Worm (Caenorhabditis elegans) whole organism, L2 larva: ENCODE results near the gene vab-7.
A peak's percentile ranks its signal among the peaks of the same experiment; 100 is the strongest.

Experiments
- C34F6.9 ChIP-seq: fragments of 150-350 bp; optimal IDR thresholded peaks from 2 replicates; lab custom pipeline; 2014; ENCODE audit warnings: missing biosample characterization, missing genetic modification characterization
- F13H6.1 ChIP-seq: sonication (generic microtip); optimal IDR thresholded peaks from 2 replicates; lab custom pipeline; 2016; ENCODE audit warnings: missing genetic modification characterization, missing compliant biosample characterization
- Y55F3AM.14 ChIP-seq: fragments of 200-800 bp; sonication (Bioruptor generic); optimal IDR thresholded peaks from 2 replicates; lab custom pipeline; 2018; ENCODE audit warnings: mild to moderate bottlenecking, missing genetic modification characterization, missing compliant biosample characterization
- ZK546.5 ChIP-seq: sonication (generic microtip); optimal IDR thresholded peaks from 2 replicates; lab custom pipeline; 2017; ENCODE audit warnings: missing biosample characterization, missing genetic modification characterization
- aly-2 ChIP-seq: fragments of 150-350 bp; optimal IDR thresholded peaks from 2 replicates; lab custom pipeline; 2014; ENCODE audit warnings: missing biosample characterization, missing genetic modification characterization
- ama-1 ChIP-seq: fragments of 150-350 bp; optimal IDR thresholded peaks from 2 replicates; lab custom pipeline; 2018; ENCODE audit warnings: inconsistent platforms
- blmp-1 ChIP-seq: sonication (generic microtip); optimal IDR thresholded peaks from 2 replicates; lab custom pipeline; 2017; ENCODE audit warnings: missing genetic modification characterization, mild to moderate bottlenecking, missing compliant biosample characterization, antibody characterized with exemption, moderate library complexity; ENCODE audit not compliant: insufficient read depth
- ceh-16 ChIP-seq: fragments of 150-350 bp; optimal IDR thresholded peaks from 2 replicates; lab custom pipeline; 2014; ENCODE audit warnings: missing biosample characterization, missing genetic modification characterization
- ceh-82 ChIP-seq: fragments of 150-350 bp; optimal IDR thresholded peaks from 2 replicates; lab custom pipeline; 2014; ENCODE audit warnings: missing biosample characterization, missing genetic modification characterization
- crh-2 ChIP-seq: sonication (generic microtip); optimal IDR thresholded peaks from 2 replicates; lab custom pipeline; 2017; ENCODE audit warnings: missing biosample characterization, missing genetic modification characterization
- dmd-4 ChIP-seq: sonication (generic microtip); optimal IDR thresholded peaks from 2 replicates; lab custom pipeline; 2017; ENCODE audit warnings: missing biosample characterization, missing genetic modification characterization
- egl-27 ChIP-seq: sonication (generic microtip); optimal IDR thresholded peaks from 3 replicates; lab custom pipeline; 2017; ENCODE audit warnings: missing biosample characterization, missing genetic modification reagents, missing genetic modification characterization
- fos-1 ChIP-seq: fragments of 150-350 bp; optimal IDR thresholded peaks from 2 replicates; lab custom pipeline; 2014; ENCODE audit warnings: missing biosample characterization, missing genetic modification characterization
- gmeb-1 ChIP-seq: fragments of 150-350 bp; optimal IDR thresholded peaks from 2 replicates; lab custom pipeline; 2014; ENCODE audit warnings: missing biosample characterization, missing genetic modification characterization
- lin-13 ChIP-seq: fragments of 150-350 bp; optimal IDR thresholded peaks from 2 replicates; lab custom pipeline; 2014; ENCODE audit warnings: missing biosample characterization, missing genetic modification reagents, missing genetic modification characterization
- lin-39 ChIP-seq: fragments of 150-350 bp; optimal IDR thresholded peaks from 2 replicates; lab custom pipeline; 2014; ENCODE audit warnings: missing biosample characterization, missing genetic modification reagents, missing genetic modification characterization
- lsy-2 ChIP-seq, 2 experiments: fragments of 150-350 bp in 1 of 2; sonication (generic microtip) in 1 of 2; optimal IDR thresholded peaks; 2 replicates each; lab custom pipeline; 2014 to 2017; ENCODE audit warnings: missing biosample characterization in 2 of 2, missing genetic modification characterization in 2 of 2
- mab-5 ChIP-seq: fragments of 150-350 bp; optimal IDR thresholded peaks from 2 replicates; lab custom pipeline; 2014; ENCODE audit warnings: missing biosample characterization, missing genetic modification characterization
- mbf-1 ChIP-seq: sonication (generic microtip); optimal IDR thresholded peaks from 2 replicates; lab custom pipeline; 2017; ENCODE audit warnings: missing biosample characterization, missing genetic modification characterization
- nhr-11 ChIP-seq: fragments of 150-350 bp; optimal IDR thresholded peaks from 2 replicates; lab custom pipeline; 2014; ENCODE audit warnings: missing biosample characterization, missing genetic modification characterization
- nhr-12 ChIP-seq: fragments of 150-350 bp; optimal IDR thresholded peaks from 2 replicates; lab custom pipeline; 2014; ENCODE audit warnings: missing biosample characterization, missing genetic modification characterization
- nhr-129 ChIP-seq: fragments of 150-350 bp; optimal IDR thresholded peaks from 2 replicates; lab custom pipeline; 2014; ENCODE audit warnings: missing biosample characterization, missing genetic modification characterization
- nhr-21 ChIP-seq: fragments of 150-350 bp; optimal IDR thresholded peaks from 2 replicates; lab custom pipeline; 2014; ENCODE audit warnings: missing biosample characterization, missing genetic modification characterization
- nhr-237 ChIP-seq: fragments of 150-350 bp; optimal IDR thresholded peaks from 2 replicates; lab custom pipeline; 2014; ENCODE audit warnings: missing biosample characterization, missing genetic modification characterization
- nhr-25 ChIP-seq: fragments of 150-350 bp; sonication (generic microtip); optimal IDR thresholded peaks from 3 replicates; lab custom pipeline; 2014; ENCODE audit warnings: missing biosample characterization, missing genetic modification characterization
- nhr-6 ChIP-seq: fragments of 150-350 bp; optimal IDR thresholded peaks from 2 replicates; lab custom pipeline; 2014; ENCODE audit warnings: missing biosample characterization, missing genetic modification characterization
- nhr-77 ChIP-seq: fragments of 150-350 bp; optimal IDR thresholded peaks from 2 replicates; lab custom pipeline; 2014; ENCODE audit warnings: missing biosample characterization, missing genetic modification characterization
- peb-1 ChIP-seq: fragments of 150-350 bp; optimal IDR thresholded peaks from 2 replicates; lab custom pipeline; 2014; ENCODE audit warnings: missing biosample characterization, missing genetic modification characterization
- sem-4 ChIP-seq: fragments of 150-350 bp; optimal IDR thresholded peaks from 2 replicates; lab custom pipeline; 2014; ENCODE audit warnings: missing biosample characterization, missing genetic modification reagents, missing genetic modification characterization
- skn-1 ChIP-seq: sonication (generic microtip); optimal IDR thresholded peaks from 2 replicates; lab custom pipeline; 2017; ENCODE audit warnings: missing biosample characterization, missing genetic modification characterization
- sma-3 ChIP-seq: sonication (generic microtip); optimal IDR thresholded peaks from 2 replicates; lab custom pipeline; 2016; ENCODE audit warnings: missing genetic modification reagents, missing genetic modification characterization, missing compliant biosample characterization
- snpc-4 ChIP-seq: fragments of 150-350 bp; optimal IDR thresholded peaks from 2 replicates; lab custom pipeline; 2014; ENCODE audit warnings: missing biosample characterization, missing genetic modification characterization
- unc-39 ChIP-seq: fragments of 150-350 bp; optimal IDR thresholded peaks from 2 replicates; lab custom pipeline; 2014; ENCODE audit warnings: missing biosample characterization, missing genetic modification characterization
- unc-55 ChIP-seq: fragments of 150-350 bp; sonication (generic microtip); optimal IDR thresholded peaks from 3 replicates; lab custom pipeline; 2014; ENCODE audit warnings: missing biosample characterization, missing genetic modification reagents, missing genetic modification characterization
- unc-62 ChIP-seq: fragments of 150-350 bp; optimal IDR thresholded peaks from 2 replicates; lab custom pipeline; 2014; ENCODE audit warnings: missing biosample characterization, missing genetic modification reagents, missing genetic modification characterization
- ztf-11 ChIP-seq: sonication (generic microtip); optimal IDR thresholded peaks from 2 replicates; lab custom pipeline; 2017; ENCODE audit warnings: missing biosample characterization, missing genetic modification characterization
- ztf-4 ChIP-seq: fragments of 150-350 bp; optimal IDR thresholded peaks from 2 replicates; lab custom pipeline; 2014; ENCODE audit warnings: missing biosample characterization, missing genetic modification characterization

The vab-7 gene

DNA sequence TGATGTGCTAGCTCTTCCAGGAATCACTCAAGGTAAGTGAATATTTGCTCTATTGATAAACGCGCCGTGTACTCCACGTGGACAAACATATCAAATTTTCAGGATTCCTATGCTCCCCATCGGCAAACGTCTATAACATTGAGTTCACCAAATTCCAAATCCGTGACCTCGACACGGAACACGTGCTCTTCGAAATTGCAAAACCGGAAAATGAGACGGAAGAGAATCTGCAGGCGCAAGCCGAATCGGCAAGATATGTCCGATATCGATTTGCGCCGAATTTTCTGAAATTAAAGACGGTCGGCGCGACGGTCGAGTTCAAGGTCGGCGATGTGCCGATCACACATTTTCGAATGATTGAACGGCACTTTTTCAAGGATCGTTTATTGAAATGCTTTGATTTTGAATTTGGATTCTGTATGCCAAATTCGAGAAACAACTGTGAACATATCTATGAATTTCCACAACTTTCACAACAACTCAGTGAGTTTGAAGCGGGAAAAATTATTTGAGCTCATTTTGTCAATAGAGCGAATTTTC, 12.4 kb upstream of the vab-7 start:
- peak; percentile 83 for TF ChIP-seq gmeb-1 (tag; lab: Kevin White, UChicago)
- peak; percentile 62 for TF ChIP-seq mab-5
- TF ChIP-seq nhr-12 (tag; lab: Kevin White, UChicago) = no peak
- peak; percentile 93 for TF ChIP-seq nhr-25 (tag; lab: Kevin White, UChicago)

ce11 chrIII:10908543-10908942, 11.6 kb upstream of the vab-7 start:
- TF ChIP-seq F13H6.1 (tag; lab: Kevin White, UChicago) (no peak), nhr-25 (tag; lab: Kevin White, UChicago) (peak; percentile 95), gmeb-1 (tag; lab: Kevin White, UChicago) (peak; percentile 43), sem-4 (tag; lab: Kevin White, UChicago) (no peak), ceh-16 (tag; lab: Kevin White, UChicago) (no peak), fos-1 (tag; lab: Kevin White, UChicago) (no peak), lsy-2 (tag; optimal IDR thresholded peaks at IDR 0.05; lab: Kevin White, UChicago) (no peak), lin-13 (GFP tag; lab: Kevin White, UChicago) (no peak), nhr-11 (tag; lab: Kevin White, UChicago) (no peak)

DNA sequence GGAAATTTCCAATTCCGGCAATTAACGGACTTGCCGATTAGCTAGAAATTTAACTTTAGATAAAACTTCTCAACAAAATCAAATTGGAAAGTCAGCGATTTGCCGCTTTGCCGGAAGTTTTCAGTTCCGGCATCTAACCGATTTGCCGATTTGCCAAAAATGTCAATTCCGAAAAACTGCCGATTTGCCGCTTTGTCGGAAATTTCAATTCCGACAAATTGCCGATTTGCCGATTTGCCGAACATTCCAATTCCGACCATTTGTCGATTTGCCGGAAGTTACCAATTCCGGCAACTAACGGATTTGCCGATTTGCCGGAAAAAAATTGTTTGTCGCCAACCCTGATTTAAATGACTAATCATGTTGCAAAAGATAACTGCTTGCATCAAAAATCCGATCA, 11.0 kb upstream of the vab-7 start:
- TF ChIP-seq unc-55 (GFP tag; lab: Kevin White, UChicago) (no peak), nhr-6 (tag; lab: Kevin White, UChicago) (no peak), nhr-12 (tag; lab: Kevin White, UChicago) (no peak), ceh-82 (no peak), nhr-21 (tag; lab: Kevin White, UChicago) (no peak), snpc-4 (tag; lab: Kevin White, UChicago) (no peak), ztf-11 (tag; lab: Kevin White, UChicago) (no peak), sma-3 (GFP tag; lab: Kevin White, UChicago) (no peak), Y55F3AM.14 (GFP tag; lab: Kevin White, UChicago) (no peak), egl-27 (no peak), ama-1 (lab: Kevin White, UChicago) (no peak), unc-62 (GFP tag; lab: Kevin White, UChicago) (no peak), ztf-4 (tag; lab: Kevin White, UChicago) (no peak), peb-1 (tag; lab: Kevin White, UChicago) (no peak), ZK546.5 (tag; lab: Kevin White, UChicago) (no peak)
- TF ChIP-seq, all 48 proteins: peak for 0

- TF ChIP-seq gmeb-1 (tag; lab: Kevin White, UChicago) (no peak), nhr-237 (tag; lab: Kevin White, UChicago) (no peak), unc-39 (tag; lab: Kevin White, UChicago) (no peak)
These were observed 9.0 kb upstream of the vab-7 start, which contains the start of gene cut-6 for ce11 chrIII:10911160-10911559. Gene cut-6, plus strand, starts transcription at chrIII:10911460.

DNA sequence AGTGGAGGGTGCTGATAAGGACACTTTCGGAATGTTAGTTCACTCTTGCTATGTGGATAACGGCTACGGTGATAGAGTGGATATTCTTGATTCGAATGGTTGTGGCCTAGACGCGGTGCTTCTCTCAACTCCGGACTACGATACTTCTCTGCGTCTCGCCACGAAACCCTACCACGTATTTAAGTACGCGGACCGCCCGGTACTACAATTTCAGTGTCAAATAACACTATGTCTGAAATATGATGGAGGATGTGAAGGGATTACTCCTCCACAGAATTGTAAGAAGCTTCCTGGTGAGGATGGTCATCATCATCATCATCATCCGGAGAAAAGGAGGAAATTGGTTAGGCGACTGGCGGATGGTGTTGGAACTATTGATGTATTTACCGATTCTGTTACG, 5.2 kb upstream of the vab-7 start:
- TF ChIP-seq egl-27 = no peak
- TF ChIP-seq lsy-2 (tag; optimal IDR thresholded peaks at IDR 0.05; lab: Kevin White, UChicago) = no peak
- no peak for TF ChIP-seq sma-3 (GFP tag; lab: Kevin White, UChicago)
- TF ChIP-seq ceh-82 = no peak

- TF ChIP-seq nhr-77 (tag; lab: Kevin White, UChicago) (no peak), nhr-129 (tag; lab: Kevin White, UChicago) (no peak), Y55F3AM.14 (GFP tag; lab: Kevin White, UChicago) (no peak), aly-2 (no peak), unc-55 (GFP tag; lab: Kevin White, UChicago) (no peak), peb-1 (tag; lab: Kevin White, UChicago) (no peak), skn-1 (no peak), lin-39 (tag; lab: Kevin White, UChicago) (no peak), dmd-4 (tag; lab: Kevin White, UChicago) (no peak), mbf-1 (tag; lab: Kevin White, UChicago) (no peak), blmp-1 (tag; lab: Kevin White, UChicago) (no peak), crh-2 (tag; lab: Kevin White, UChicago) (no peak), nhr-237 (tag; lab: Kevin White, UChicago) (no peak), C34F6.9 (tag; lab: Kevin White, UChicago) (no peak)
These were observed 1.3 kb downstream of the vab-7 start for ce11 chrIII:10921474-10921873.
